Fruit fly (Drosophila melanogaster) whole organism, embryonic: ENCODE results near the gene Elo68alpha.
A peak's percentile ranks its signal among the peaks of the same experiment; 100 is the strongest.

Source experiments
- ATbp ChIP-seq: fragments of 200-800 bp; sonication (Bioruptor generic); optimal IDR thresholded peaks from 2 replicates; lab custom pipeline; 2017; ENCODE audit warnings: missing biosample characterization, mild to moderate bottlenecking, missing genetic modification characterization, missing genetic modification reagents
- Atf-2 ChIP-seq: fragments of 200-800 bp; sonication (Bioruptor generic); optimal IDR thresholded peaks from 2 replicates; lab custom pipeline; 2016; ENCODE audit warnings: missing biosample characterization, missing genetic modification characterization
- B-H1 ChIP-seq: fragments of 200-800 bp; sonication (Bioruptor generic); IDR thresholded peaks from 3 replicates; pipeline ENCODE4 v1.3.6; 2022; ENCODE audit warnings: missing biosample characterization, missing genetic modification characterization
- Bgb ChIP-seq: fragments of 200-800 bp; sonication (Bioruptor generic); IDR thresholded peaks from 2 replicates; pipeline ENCODE4 v1.3.6; 2022; ENCODE audit warnings: missing biosample characterization, missing genetic modification characterization; ENCODE audit not compliant: partially characterized antibody
- CG10267 ChIP-seq: fragments of 200-800 bp; sonication (Bioruptor generic); optimal IDR thresholded peaks from 2 replicates; lab custom pipeline; 2018; ENCODE audit warnings: missing biosample characterization, mild to moderate bottlenecking, missing genetic modification characterization, moderate library complexity
- CG10462 ChIP-seq: fragments of 200-800 bp; sonication (Bioruptor generic); optimal IDR thresholded peaks from 2 replicates; lab custom pipeline; 2016; ENCODE audit warnings: missing biosample characterization, missing genetic modification characterization
- CG11560 ChIP-seq: fragments of 200-800 bp; sonication (Bioruptor generic); IDR thresholded peaks from 3 replicates; pipeline ENCODE4 v1.3.6; 2022; ENCODE audit warnings: missing biosample characterization, missing genetic modification characterization
- CG13424 ChIP-seq: fragments of 200-800 bp; sonication (Bioruptor generic); optimal IDR thresholded peaks from 2 replicates; lab custom pipeline; 2019; ENCODE audit warnings: missing biosample characterization, mild to moderate bottlenecking, missing genetic modification characterization, moderate library complexity
- CG14050 ChIP-seq: fragments of 200-800 bp; sonication (Bioruptor generic); IDR thresholded peaks from 3 replicates; pipeline ENCODE4 v1.3.6; 2022; ENCODE audit warnings: missing biosample characterization, missing genetic modification characterization
- CG15696 ChIP-seq: fragments of 200-800 bp; sonication (Bioruptor generic); optimal IDR thresholded peaks from 2 replicates; lab custom pipeline; 2019; ENCODE audit warnings: missing biosample characterization, mild to moderate bottlenecking, missing genetic modification characterization, moderate library complexity
- CG16815 ChIP-seq: fragments of 200-800 bp; sonication (Bioruptor generic); optimal IDR thresholded peaks from 3 replicates; lab custom pipeline; 2017; ENCODE audit warnings: missing biosample characterization, mild to moderate bottlenecking, missing genetic modification characterization
- CG18599 ChIP-seq: fragments of 200-800 bp; sonication (Bioruptor generic); optimal IDR thresholded peaks from 3 replicates; lab custom pipeline; 2017; ENCODE audit warnings: missing biosample characterization, missing genetic modification characterization, mild to moderate bottlenecking, moderate library complexity, missing genetic modification reagents
- CG18764 ChIP-seq: fragments of 200-800 bp; sonication (Bioruptor generic); optimal IDR thresholded peaks from 3 replicates; lab custom pipeline; 2016; ENCODE audit warnings: missing biosample characterization, missing genetic modification characterization
- CG33213 ChIP-seq: fragments of 200-800 bp; sonication (Bioruptor generic); optimal IDR thresholded peaks from 3 replicates; lab custom pipeline; 2016; ENCODE audit warnings: missing biosample characterization, missing genetic modification characterization
- CG3847 ChIP-seq: fragments of 200-800 bp; sonication (Bioruptor generic); IDR thresholded peaks from 2 replicates; pipeline ENCODE4 v1.3.6; 2022; ENCODE audit warnings: missing biosample characterization, missing genetic modification characterization
- CG4730 ChIP-seq: fragments of 200-800 bp; sonication (Bioruptor generic); IDR thresholded peaks from 2 replicates; pipeline ENCODE4 v1.3.6; 2022; ENCODE audit warnings: missing biosample characterization, missing genetic modification characterization
- CG7786 ChIP-seq: fragments of 200-800 bp; sonication (Bioruptor generic); optimal IDR thresholded peaks from 2 replicates; lab custom pipeline; 2016; ENCODE audit warnings: missing biosample characterization, missing genetic modification characterization
- CG8290 ChIP-seq, 3 experiments: fragments of 200-800 bp; sonication (Bioruptor generic); optimal IDR thresholded peaks; 2 replicates each; lab custom pipeline; 2016 to 2019; ENCODE audit warnings: missing biosample characterization in 3 of 3, missing genetic modification characterization in 3 of 3, mild to moderate bottlenecking in 2 of 3, moderate library complexity in 1 of 3
- Camta ChIP-seq: fragments of 200-800 bp; sonication (Bioruptor generic); optimal IDR thresholded peaks from 2 replicates; lab custom pipeline; 2016; ENCODE audit warnings: missing biosample characterization, missing genetic modification characterization
- CkIIα-i1 ChIP-seq: fragments of 200-800 bp; sonication (Bioruptor generic); IDR thresholded peaks from 2 replicates; pipeline ENCODE4 v1.3.6; 2022; ENCODE audit warnings: missing biosample characterization, missing genetic modification characterization
- Ets65A ChIP-seq: fragments of 200-800 bp; sonication (Bioruptor generic); peaks from one replicate; lab custom pipeline; 2016; ENCODE audit warnings: missing biosample characterization, missing genetic modification characterization
- HLH54F ChIP-seq: fragments of 200-800 bp; sonication (Bioruptor generic); optimal IDR thresholded peaks from 3 replicates; lab custom pipeline; 2016; ENCODE audit warnings: missing biosample characterization, missing genetic modification characterization
- MESR4 ChIP-seq: fragments of 200-800 bp; sonication (Bioruptor generic); optimal IDR thresholded peaks from 2 replicates; lab custom pipeline; 2018; ENCODE audit warnings: missing biosample characterization, mild to moderate bottlenecking, missing genetic modification characterization, moderate library complexity
- Mrtf ChIP-seq: fragments of 200-800 bp; sonication (Bioruptor generic); IDR thresholded peaks from 3 replicates; pipeline ENCODE4 v1.3.6; 2022; ENCODE audit warnings: missing biosample characterization, missing genetic modification characterization
- NFAT ChIP-seq: fragments of 200-800 bp; sonication (Bioruptor generic); IDR thresholded peaks from 2 replicates; pipeline ENCODE4 v1.3.6; 2022; ENCODE audit warnings: missing biosample characterization, missing genetic modification characterization
- Neu2 ChIP-seq: fragments of 200-800 bp; sonication (Bioruptor generic); optimal IDR thresholded peaks from 3 replicates; lab custom pipeline; 2016; ENCODE audit warnings: missing biosample characterization, missing genetic modification characterization, borderline replicate concordance
- Rfx ChIP-seq: fragments of 200-800 bp; sonication (Bioruptor generic); IDR thresholded peaks from 2 replicates; pipeline ENCODE4 v1.3.6; 2022; ENCODE audit warnings: missing biosample characterization, missing genetic modification characterization
- ara ChIP-seq: fragments of 200-800 bp; sonication (Bioruptor generic); IDR thresholded peaks from 2 replicates; pipeline ENCODE4 v1.3.6; 2022; ENCODE audit warnings: missing biosample characterization, missing genetic modification characterization
- ato ChIP-seq: fragments of 200-800 bp; sonication (Bioruptor generic); IDR thresholded peaks from 2 replicates; pipeline ENCODE4 v1.3.6; 2022; ENCODE audit warnings: missing biosample characterization, missing genetic modification characterization; ENCODE audit not compliant: partially characterized antibody
- cg ChIP-seq: fragments of 200-800 bp; sonication (Bioruptor generic); optimal IDR thresholded peaks from 3 replicates; lab custom pipeline; 2019; ENCODE audit warnings: missing biosample characterization, mild to moderate bottlenecking, missing genetic modification characterization, moderate library complexity
- chif ChIP-seq, 2 experiments: fragments of 200-800 bp; sonication (Bioruptor generic); optimal IDR thresholded peaks; 3 replicates each; lab custom pipeline; 2016; ENCODE audit warnings: missing biosample characterization in 2 of 2, missing genetic modification characterization in 2 of 2
- chn ChIP-seq: fragments of 200-800 bp; sonication (Bioruptor generic); optimal IDR thresholded peaks from 2 replicates; lab custom pipeline; 2016; ENCODE audit warnings: missing biosample characterization, missing genetic modification characterization
- crc ChIP-seq: fragments of 200-800 bp; sonication (Bioruptor generic); optimal IDR thresholded peaks from 2 replicates; lab custom pipeline; 2016; ENCODE audit warnings: missing biosample characterization, missing genetic modification characterization
- exex ChIP-seq: fragments of 200-800 bp; sonication (Bioruptor generic); optimal IDR thresholded peaks from 4 replicates; lab custom pipeline; 2018; ENCODE audit warnings: missing biosample characterization, mild to moderate bottlenecking, missing genetic modification characterization, moderate library complexity
- fd3F ChIP-seq: fragments of 200-800 bp; sonication (Bioruptor generic); optimal IDR thresholded peaks from 2 replicates; lab custom pipeline; 2018; ENCODE audit warnings: missing biosample characterization, mild to moderate bottlenecking, missing genetic modification characterization, moderate library complexity
- fd96Cb ChIP-seq: fragments of 200-800 bp; sonication (Bioruptor generic); optimal IDR thresholded peaks from 2 replicates; lab custom pipeline; 2018; ENCODE audit warnings: missing biosample characterization, mild to moderate bottlenecking, missing genetic modification characterization, moderate library complexity
- fu2 ChIP-seq: fragments of 200-800 bp; sonication (Bioruptor generic); optimal IDR thresholded peaks from 2 replicates; lab custom pipeline; 2016; ENCODE audit warnings: missing biosample characterization, missing genetic modification characterization
- gem ChIP-seq: fragments of 200-800 bp; sonication (Bioruptor generic); optimal IDR thresholded peaks from 2 replicates; lab custom pipeline; 2019; ENCODE audit warnings: missing biosample characterization, mild to moderate bottlenecking, missing genetic modification characterization, moderate library complexity
- grau ChIP-seq: fragments of 200-800 bp; optimal IDR thresholded peaks from 3 replicates; lab custom pipeline; 2019; ENCODE audit warnings: missing biosample characterization, mild to moderate bottlenecking, missing genetic modification characterization, moderate library complexity
- hb ChIP-seq: fragments of 200-800 bp; sonication (Bioruptor generic); IDR thresholded peaks from 3 replicates; pipeline ENCODE4 v1.3.6; 2022; ENCODE audit warnings: missing biosample characterization, missing genetic modification characterization; ENCODE audit not compliant: partially characterized antibody
- lbe ChIP-seq: fragments of 200-800 bp; sonication (Bioruptor generic); optimal IDR thresholded peaks from 2 replicates; lab custom pipeline; 2016; ENCODE audit warnings: missing biosample characterization, mild to moderate bottlenecking, missing genetic modification characterization
- lmd ChIP-seq: fragments of 200-800 bp; sonication (Bioruptor generic); IDR thresholded peaks from 2 replicates; pipeline ENCODE4 v1.3.6; 2022; ENCODE audit warnings: missing biosample characterization, missing genetic modification characterization
- pum ChIP-seq: fragments of 200-800 bp; sonication (Bioruptor generic); optimal IDR thresholded peaks from 2 replicates; lab custom pipeline; 2016; ENCODE audit warnings: missing biosample characterization, missing genetic modification characterization
- sens ChIP-seq: fragments of 200-800 bp; sonication (Bioruptor generic); peaks from one replicate; lab custom pipeline; 2016; ENCODE audit warnings: missing biosample characterization, missing genetic modification characterization
- sens-2 ChIP-seq: fragments of 200-800 bp; sonication (Bioruptor generic); IDR thresholded peaks from 2 replicates; pipeline ENCODE4 v1.3.6; 2022; ENCODE audit warnings: missing biosample characterization, missing genetic modification characterization
- sima ChIP-seq: fragments of 200-800 bp; sonication (Bioruptor generic); optimal IDR thresholded peaks from 2 replicates; lab custom pipeline; 2016; ENCODE audit warnings: missing biosample characterization, missing genetic modification characterization
- toy ChIP-seq: fragments of 200-800 bp; sonication (Bioruptor generic); IDR thresholded peaks from 2 replicates; pipeline ENCODE4 v1.3.6; 2022; ENCODE audit warnings: missing biosample characterization, missing genetic modification characterization
- ttk ChIP-seq: fragments of 200-800 bp; sonication (Bioruptor generic); IDR thresholded peaks from 2 replicates; pipeline ENCODE4 v2.1.2; 2022; ENCODE audit warnings: missing biosample characterization, missing genetic modification characterization
- twi ChIP-seq: fragments of 200-800 bp; optimal IDR thresholded peaks from 2 replicates; lab custom pipeline; 2019; ENCODE audit warnings: missing biosample characterization, mild to moderate bottlenecking, missing genetic modification characterization, moderate library complexity
- unpg ChIP-seq: fragments of 200-800 bp; sonication (Bioruptor generic); optimal IDR thresholded peaks from 3 replicates; lab custom pipeline; 2018; ENCODE audit warnings: missing biosample characterization, mild to moderate bottlenecking, missing genetic modification characterization, moderate library complexity
- zf30C ChIP-seq: fragments of 200-800 bp; sonication (Bioruptor generic); optimal IDR thresholded peaks from 3 replicates; lab custom pipeline; 2018; ENCODE audit warnings: missing biosample characterization, mild to moderate bottlenecking, missing genetic modification characterization

The Elo68alpha gene

DNA sequence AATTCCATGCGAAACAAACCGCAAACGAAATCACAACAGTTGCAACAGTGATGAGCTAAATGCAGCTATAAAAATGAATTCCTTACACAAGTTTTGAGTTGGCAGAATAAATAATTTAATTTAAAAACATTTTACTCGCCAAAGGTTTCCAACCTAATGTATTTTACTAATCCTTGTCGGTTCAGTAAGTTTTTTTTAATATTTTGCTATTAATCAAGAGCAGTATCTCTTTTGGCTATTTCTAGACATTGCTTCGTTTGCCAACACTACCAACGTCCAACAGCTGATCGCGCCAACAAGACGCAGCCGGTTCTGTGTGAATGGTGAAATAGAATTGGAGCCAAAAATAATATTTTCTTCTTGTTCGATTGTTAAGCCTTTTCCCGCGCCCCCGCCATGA, 38.1 kb downstream of the Elo68alpha start, which contains the start of the genes CG32075, CG45101 and SuUR (continued):
- TF ChIP-seq pum (GFP tag; lab: Kevin White, UChicago) (peak; percentile 87), CG33213 (GFP tag; lab: Kevin White, UChicago) (peak; percentile 91), twi (tag; lab: Kevin White, UChicago) (peak; percentile 72), CG13424 (peak; percentile 90), NFAT (GFP tag; lab: Robert Waterston, UW) (no peak; the same call in 1 of the 2 replicates), CG10267 (tag; lab: Kevin White, UChicago) (peak; percentile 96), CkIIα-i1 (GFP tag; lab: Robert Waterston, UW) (no peak), CG7786 (GFP tag; lab: Kevin White, UChicago) (peak; percentile 90), Bgb (GFP tag; lab: Robert Waterston, UW) (no peak), CG3847 (GFP tag; lab: Robert Waterston, UW) (peak; percentile 90), unpg (GFP tag; lab: Kevin White, UChicago) (peak; percentile 82), cg (GFP tag; lab: Kevin White, UChicago) (no peak), CG14050 (peak; percentile 72; the same call in 2 of the 3 replicates), zf30C (no peak), chif (GFP tag; optimal IDR thresholded peaks at IDR 0.05; lab: Kevin White, UChicago) (peak; percentile 89 to 94), CG4730 (GFP tag; lab: Robert Waterston, UW) (peak; percentile 81), ttk (GFP tag; lab: Robert Waterston, UW) (peak; percentile 81), grau (peak; percentile 88), CG11560 (tag; lab: Robert Waterston, UW) (peak; percentile 61; the same call in 1 of the 3 replicates), CG16815 (GFP tag; lab: Kevin White, UChicago) (peak; percentile 80), lbe (peak; percentile 73), hb (GFP tag; lab: Robert Waterston, UW) (no peak), fd3F (GFP tag; lab: Kevin White, UChicago) (peak; percentile 81), fd96Cb (tag; lab: Kevin White, UChicago) (peak; percentile 83), toy (GFP tag; lab: Robert Waterston, UW) (no peak), Neu2 (GFP tag; lab: Kevin White, UChicago) (no peak), exex (peak; percentile 51), ATbp (peak; percentile 60), lmd (GFP tag; lab: Robert Waterston, UW) (peak; percentile 88), Rfx (peak; percentile 92), MESR4 (peak; percentile 57), fu2 (GFP tag; lab: Kevin White, UChicago) (peak; percentile 85), CG10462 (GFP tag; lab: Kevin White, UChicago) (peak; percentile 76), gem (tag; lab: Kevin White, UChicago) (peak; percentile 92), Ets65A (peak; percentile 99), CG15696 (peak; percentile 84), chn (peak; percentile 92), B-H1 (GFP tag; lab: Robert Waterston, UW) (peak; percentile 75), sens-2 (GFP tag; lab: Robert Waterston, UW) (peak; percentile 65), Camta (GFP tag; lab: Kevin White, UChicago) (peak; percentile 89), sima (GFP tag; lab: Kevin White, UChicago) (peak; percentile 56), CG8290 (GFP tag; optimal IDR thresholded peaks at IDR 0.05; lab: Kevin White, UChicago) (peak; percentile 79), CG8290 (tag; optimal IDR thresholded peaks at IDR 0.05; lab: Kevin White, UChicago) (peak; percentile 6 to 43), ara (peak; percentile 83), crc (peak; percentile 73), Atf-2 (GFP tag; lab: Kevin White, UChicago) (peak; percentile 82), sens (GFP tag; lab: Kevin White, UChicago) (peak; percentile 99), CG18764 (peak; percentile 83), CG18599 (GFP tag; lab: Kevin White, UChicago) (peak; percentile 83), ato (GFP tag; lab: Robert Waterston, UW) (no peak), Mrtf (peak; percentile 70; the same call in 1 of the 3 replicates), HLH54F (GFP tag; lab: Kevin White, UChicago) (peak; percentile 92)
